Worm (Caenorhabditis elegans) whole organism, young adult: ENCODE data around the gene fis-2.

Experiments used
- B0261.1 ChIP-seq: sonication (generic microtip); optimal IDR thresholded peaks from 2 replicates; lab custom pipeline; 2016; ENCODE audit warnings: mild to moderate bottlenecking, missing genetic modification characterization, moderate library complexity, missing compliant biosample characterization
- F10E7.11 ChIP-seq: sonication (generic microtip); optimal IDR thresholded peaks from 2 replicates; lab custom pipeline; 2017; ENCODE audit warnings: mild to moderate bottlenecking, missing genetic modification characterization, moderate library complexity, missing compliant biosample characterization
- F52B5.7 ChIP-seq: sonication (generic microtip); optimal IDR thresholded peaks from 2 replicates; lab custom pipeline; 2016; ENCODE audit warnings: mild to moderate bottlenecking, missing genetic modification characterization, missing compliant biosample characterization
- F57A8.1 ChIP-seq: fragments of 200-800 bp; sonication (Bioruptor generic); optimal IDR thresholded peaks from 2 replicates; lab custom pipeline; 2018; ENCODE audit warnings: mild to moderate bottlenecking, missing genetic modification characterization, moderate library complexity, missing compliant biosample characterization
- F57C9.4 ChIP-seq: sonication (generic microtip); optimal IDR thresholded peaks from 2 replicates; lab custom pipeline; 2017; ENCODE audit warnings: mild to moderate bottlenecking, missing genetic modification characterization, missing compliant biosample characterization
- K11D2.4 ChIP-seq: fragments of 200-800 bp; sonication (Bioruptor generic); IDR thresholded peaks from 2 replicates; pipeline ENCODE4 v1.3.6; 2022; ENCODE audit warnings: missing genetic modification reagents, missing genetic modification characterization, missing compliant biosample characterization
- T07F8.4 ChIP-seq: sonication (generic microtip); optimal IDR thresholded peaks from 2 replicates; lab custom pipeline; 2016; ENCODE audit warnings: mild to moderate bottlenecking, missing genetic modification characterization, moderate library complexity, missing compliant biosample characterization
- T26A5.8 ChIP-seq: sonication (generic microtip); optimal IDR thresholded peaks from 2 replicates; lab custom pipeline; 2016; ENCODE audit warnings: missing genetic modification characterization, missing compliant biosample characterization
- Y79H2A.3 ChIP-seq: fragments of 200-800 bp; sonication (Bioruptor generic); conservative IDR thresholded peaks from 2 replicates; pipeline ENCODE4 v1.3.6; 2022; ENCODE audit warnings: missing genetic modification reagents, missing genetic modification characterization, missing compliant biosample characterization
- ama-1 ChIP-seq, 3 experiments: fragments of 150-350 bp in 1 of 3; sonication (generic microtip) in 2 of 3; optimal IDR thresholded peaks; 2 replicates each; lab custom pipeline; 2014 to 2018; ENCODE audit warnings: missing biosample characterization in 2 of 3, missing genetic modification characterization in 2 of 3, missing genetic modification reagents in 2 of 3
- atf-7 ChIP-seq: sonication (generic microtip); optimal IDR thresholded peaks from 2 replicates; lab custom pipeline; 2017; ENCODE audit warnings: mild to moderate bottlenecking, missing genetic modification characterization, missing compliant biosample characterization
- attf-3 ChIP-seq: fragments of 200-800 bp; sonication (Bioruptor generic); conservative IDR thresholded peaks from 2 replicates; pipeline ENCODE4 v1.3.6; 2022; ENCODE audit warnings: missing genetic modification reagents, missing genetic modification characterization, missing compliant biosample characterization
- bed-2 ChIP-seq: fragments of 200-800 bp; sonication (Bioruptor generic); IDR thresholded peaks from 2 replicates; pipeline ENCODE4 v1.3.6; 2022; ENCODE audit warnings: missing genetic modification reagents, missing genetic modification characterization, missing compliant biosample characterization
- ceh-100 ChIP-seq: fragments of 200-800 bp; sonication (Bioruptor generic); IDR thresholded peaks from 2 replicates; pipeline ENCODE4 v1.3.6; 2022; ENCODE audit warnings: missing genetic modification reagents, missing genetic modification characterization, missing compliant biosample characterization
- ceh-79 ChIP-seq: sonication (generic microtip); optimal IDR thresholded peaks from 2 replicates; lab custom pipeline; 2017; ENCODE audit warnings: mild to moderate bottlenecking, missing genetic modification characterization, missing compliant biosample characterization
- ceh-91 ChIP-seq: fragments of 200-800 bp; sonication (Bioruptor generic); IDR thresholded peaks from 2 replicates; pipeline ENCODE4 v1.3.6; 2022; ENCODE audit warnings: missing genetic modification reagents, missing genetic modification characterization, missing compliant biosample characterization
- dpff-1 ChIP-seq: sonication (generic microtip); optimal IDR thresholded peaks from 2 replicates; lab custom pipeline; 2017; ENCODE audit warnings: mild to moderate bottlenecking, missing genetic modification characterization, missing compliant biosample characterization
- egl-44 ChIP-seq: fragments of 200-800 bp; sonication (Bioruptor generic); IDR thresholded peaks from 2 replicates; pipeline ENCODE4 v1.3.6; 2022; ENCODE audit warnings: missing genetic modification reagents, missing genetic modification characterization, missing compliant biosample characterization
- ekl-4 ChIP-seq: fragments of 200-800 bp; sonication (Bioruptor generic); IDR thresholded peaks from 2 replicates; pipeline ENCODE4 v1.3.6; 2022; ENCODE audit warnings: missing genetic modification reagents, missing genetic modification characterization, missing compliant biosample characterization
- fkh-3 ChIP-seq: sonication (generic microtip); optimal IDR thresholded peaks from 2 replicates; lab custom pipeline; 2016; ENCODE audit warnings: mild to moderate bottlenecking, missing genetic modification characterization, missing compliant biosample characterization
- hlh-12 ChIP-seq: sonication (generic microtip); optimal IDR thresholded peaks from 2 replicates; lab custom pipeline; 2016; ENCODE audit warnings: missing genetic modification characterization, missing compliant biosample characterization
- hlh-26 ChIP-seq: fragments of 200-800 bp; sonication (Bioruptor generic); conservative IDR thresholded peaks from 2 replicates; pipeline ENCODE4 v1.3.6; 2022; ENCODE audit warnings: missing genetic modification reagents, missing genetic modification characterization, missing compliant biosample characterization
- hsf-1 ChIP-seq: fragments of 200-800 bp; sonication (Bioruptor generic); IDR thresholded peaks from 2 replicates; pipeline ENCODE4 v1.3.6; 2022; ENCODE audit warnings: missing genetic modification reagents, missing genetic modification characterization, missing compliant biosample characterization
- let-526 ChIP-seq: fragments of 200-800 bp; sonication (Bioruptor generic); IDR thresholded peaks from 2 replicates; pipeline ENCODE4 v1.3.6; 2022; ENCODE audit warnings: missing genetic modification reagents, missing genetic modification characterization, missing compliant biosample characterization
- let-607 ChIP-seq, 2 experiments: fragments of 200-800 bp in 1 of 2; sonication (Bioruptor generic) in 1 of 2; sonication (generic microtip) in 1 of 2; optimal IDR thresholded peaks; 2 replicates each; lab custom pipeline; 2016 to 2018; ENCODE audit warnings: mild to moderate bottlenecking in 2 of 2, missing compliant biosample characterization in 2 of 2, missing genetic modification characterization in 2 of 2, moderate library complexity in 2 of 2, missing genotype in 1 of 2
- lin-26 ChIP-seq: fragments of 200-800 bp; sonication (Bioruptor generic); IDR thresholded peaks from 2 replicates; pipeline ENCODE4 v1.3.6; 2022; ENCODE audit warnings: missing genetic modification reagents, missing genetic modification characterization, missing compliant biosample characterization
- lin-35 ChIP-seq, 3 experiments: fragments of 150-350 bp in 2 of 3; sonication (generic microtip) in 1 of 3; optimal IDR thresholded peaks; 2 replicates each; lab custom pipeline; 2014 to 2018; ENCODE audit warnings: missing biosample characterization in 3 of 3, missing genetic modification characterization in 3 of 3, missing genetic modification reagents in 3 of 3
- madf-6 ChIP-seq: fragments of 200-800 bp; sonication (Bioruptor generic); IDR thresholded peaks from 2 replicates; pipeline ENCODE4 v1.3.6; 2022; ENCODE audit warnings: missing genetic modification reagents, missing genetic modification characterization, missing compliant biosample characterization
- nfya-2 ChIP-seq: fragments of 200-800 bp; sonication (Bioruptor generic); IDR thresholded peaks from 2 replicates; pipeline ENCODE4 v1.3.6; 2022; ENCODE audit warnings: missing genetic modification reagents, missing genetic modification characterization, missing compliant biosample characterization
- nhr-27 ChIP-seq: fragments of 200-800 bp; sonication (Bioruptor generic); optimal IDR thresholded peaks from 2 replicates; lab custom pipeline; 2018; ENCODE audit warnings: mild to moderate bottlenecking, missing genetic modification characterization, moderate library complexity, missing compliant biosample characterization
- pha-4 ChIP-seq: fragments of 150-350 bp; sonication (generic microtip); optimal IDR thresholded peaks from 2 replicates; lab custom pipeline; 2014; ENCODE audit warnings: missing biosample characterization, missing genetic modification reagents, missing genetic modification characterization
- rec-8 ChIP-seq, 2 experiments: sonication (generic microtip); optimal IDR thresholded peaks; 2 replicates each; lab custom pipeline; 2016; ENCODE audit warnings: mild to moderate bottlenecking in 2 of 2, missing genetic modification characterization in 2 of 2, missing genetic modification reagents in 2 of 2, missing genotype in 2 of 2, missing biosample characterization in 1 of 2, missing compliant biosample characterization in 1 of 2, moderate library complexity in 1 of 2
- repo-1 ChIP-seq: sonication (generic microtip); optimal IDR thresholded peaks from 2 replicates; lab custom pipeline; 2017; ENCODE audit warnings: mild to moderate bottlenecking, missing genetic modification characterization, missing compliant biosample characterization
- snpc-4 ChIP-seq, 5 experiments: fragments of 150-350 bp in 1 of 5; sonication (generic microtip) in 4 of 5; optimal IDR thresholded peaks; 2 replicates each; lab custom pipeline; 2014 to 2018; ENCODE audit warnings: missing genetic modification characterization in 5 of 5, missing biosample characterization in 3 of 5, antibody characterized with exemption in 2 of 5, mild to moderate bottlenecking in 2 of 5, missing compliant biosample characterization in 2 of 5, missing genotype in 2 of 5, moderate library complexity in 2 of 5, missing genetic modification reagents in 1 of 5
- tbx-9 ChIP-seq: sonication (generic microtip); optimal IDR thresholded peaks from 2 replicates; lab custom pipeline; 2016; ENCODE audit warnings: borderline replicate concordance, missing genetic modification characterization, inconsistent platforms, missing compliant biosample characterization
- unc-130 ChIP-seq: sonication (generic microtip); optimal IDR thresholded peaks from 2 replicates; lab custom pipeline; 2016; ENCODE audit warnings: missing genetic modification reagents, missing genetic modification characterization, missing compliant biosample characterization
- ztf-18 ChIP-seq: sonication (generic microtip); optimal IDR thresholded peaks from 2 replicates; lab custom pipeline; 2016; ENCODE audit warnings: missing genotype, mild to moderate bottlenecking, missing genetic modification characterization, missing compliant biosample characterization
- ztf-28 ChIP-seq: fragments of 200-800 bp; sonication (Bioruptor generic); IDR thresholded peaks from 2 replicates; pipeline ENCODE4 v1.3.6; 2022; ENCODE audit warnings: missing genetic modification reagents, missing genetic modification characterization, missing compliant biosample characterization
- ztf-6 ChIP-seq: fragments of 200-800 bp; sonication (Bioruptor generic); IDR thresholded peaks from 2 replicates; pipeline ENCODE4 v1.3.6; 2022; ENCODE audit warnings: missing genetic modification reagents, missing genetic modification characterization, missing compliant biosample characterization

Gene fis-2

DNA sequence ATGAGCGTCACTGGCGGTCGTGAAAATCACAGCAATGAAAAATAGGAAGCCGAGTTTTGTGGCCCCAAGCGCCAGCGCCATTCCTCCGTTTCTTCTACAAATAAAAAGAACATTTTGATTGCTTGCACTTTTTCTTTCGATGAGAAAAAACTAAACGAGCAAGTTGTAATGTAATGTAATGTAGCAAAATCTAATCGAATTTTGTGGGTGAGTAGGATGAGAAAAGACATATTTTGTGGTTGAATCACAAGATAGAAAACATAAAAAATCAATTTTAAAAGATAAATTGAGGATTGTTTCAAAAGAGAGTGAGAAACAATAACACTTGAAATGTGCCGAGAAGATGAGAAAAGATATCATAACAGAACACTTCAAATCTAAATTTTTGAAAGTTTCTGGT lies 22.6 kb upstream of the fis-2 start, which contains the start of gene R09F10.5:
Gene R09F10.5 (minus strand): TSS at position 101 of the 400 bp plus-strand sequence.
- TF ChIP-seq repo-1 (tag; lab: Kevin White, UChicago) (no peak), bed-2 (GFP tag; lab: Robert Waterston, UW) (no peak), lin-26 (GFP tag; lab: Robert Waterston, UW) (no peak), ekl-4 (GFP tag; lab: Robert Waterston, UW) (no peak), pha-4 (tag; lab: Kevin White, UChicago) (no peak), nhr-27 (no peak), hsf-1 (GFP tag; lab: Robert Waterston, UW) (no peak), dpff-1 (tag; lab: Kevin White, UChicago) (no peak), ceh-100 (no peak), F10E7.11 (no peak), ceh-91 (GFP tag; lab: Robert Waterston, UW) (no peak)

DNA sequence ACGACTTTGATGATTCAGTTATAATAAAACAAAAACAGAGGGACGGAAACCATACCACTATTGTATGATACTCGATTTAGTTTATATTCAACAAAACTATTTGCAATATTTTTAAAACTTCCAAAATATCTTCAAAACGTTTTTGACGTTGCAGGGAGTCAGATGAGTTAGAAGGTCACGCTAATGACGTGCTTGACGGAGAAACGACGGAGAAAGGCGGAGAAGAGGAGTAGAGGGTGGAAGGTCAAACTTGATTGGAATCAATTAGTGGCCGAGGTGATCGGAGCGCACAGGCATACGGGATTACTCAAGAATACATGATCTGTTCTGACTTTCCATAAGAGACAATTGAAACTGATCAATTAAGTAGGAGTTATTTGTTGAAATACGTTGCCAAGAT lies 17.8 kb upstream of the fis-2 start:
- TF ChIP-seq F57A8.1 (GFP tag; lab: Kevin White, UChicago) (no peak), B0261.1 (tag; lab: Kevin White, UChicago) (no peak), T07F8.4 (tag; lab: Kevin White, UChicago) (no peak)

DNA sequence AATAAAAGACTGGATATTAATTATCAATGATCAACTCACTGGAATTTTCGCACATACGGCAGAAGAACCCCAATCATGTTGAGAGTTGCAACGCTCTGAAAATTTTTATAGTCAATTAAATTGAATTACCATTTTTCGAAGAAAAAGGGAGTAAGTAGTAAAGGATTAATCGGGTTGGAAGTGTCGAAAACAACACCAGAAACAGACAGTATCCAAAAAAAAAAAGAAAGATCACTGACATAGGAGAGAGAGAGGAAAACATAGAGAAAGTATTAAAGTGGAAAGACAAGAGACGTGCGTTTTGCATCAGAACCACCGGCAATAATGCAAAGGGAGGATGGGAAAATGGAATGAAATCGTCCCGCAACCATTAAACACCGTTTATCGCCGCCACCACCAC lies 17.3 kb upstream of the fis-2 start, which contains the start of gene inx-5:
Gene inx-5 (minus strand): TSS at position 101 of the 400 bp plus-strand sequence.
- TF ChIP-seq unc-130 (no peak), egl-44 (GFP tag; lab: Robert Waterston, UW) (no peak), rec-8 (tag; optimal IDR thresholded peaks at IDR 0.05; lab: Kevin White, UChicago) (no peak), ztf-6 (GFP tag; lab: Robert Waterston, UW) (no peak), F57C9.4 (no peak), attf-3 (GFP tag; lab: Robert Waterston, UW) (no peak), Y79H2A.3 (GFP tag; lab: Robert Waterston, UW) (no peak)

DNA sequence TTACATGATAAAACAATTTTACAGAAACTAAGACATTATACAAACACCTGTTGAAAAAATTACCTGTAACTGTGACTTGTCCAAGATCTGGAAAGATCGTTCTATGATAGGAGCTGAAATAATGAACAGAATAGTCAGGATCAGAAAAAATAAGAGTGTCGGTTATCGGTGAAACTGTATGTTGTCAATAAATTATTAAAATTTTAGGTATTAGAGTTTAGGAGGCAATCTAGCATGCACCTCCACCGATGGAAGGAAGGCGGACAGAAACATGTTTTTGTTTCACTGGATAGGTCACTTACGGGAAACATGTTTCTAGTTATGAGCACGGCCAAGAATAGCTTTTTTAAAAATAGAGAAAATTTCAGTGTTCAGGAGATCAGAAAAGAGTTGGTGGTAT lies 14.5 kb upstream of the fis-2 start, which contains the start of gene ced-13:
Gene ced-13 (minus strand): TSS at position 101 of the 400 bp plus-strand sequence.
- TF ChIP-seq let-607 (tag; optimal IDR thresholded peaks at IDR 0.05; lab: Kevin White, UChicago) (no peak), hlh-26 (GFP tag; lab: Robert Waterston, UW) (no peak), hlh-12 (tag; lab: Kevin White, UChicago) (no peak), madf-6 (GFP tag; lab: Robert Waterston, UW) (no peak), ceh-79 (tag; lab: Kevin White, UChicago) (no peak), K11D2.4 (no peak), F10E7.11 (no peak), pha-4 (tag; lab: Kevin White, UChicago) (no peak), snpc-4 (GFP tag; optimal IDR thresholded peaks at IDR 0.05; lab: Kevin White, UChicago) (no peak), snpc-4 (tag; optimal IDR thresholded peaks at IDR 0.05; lab: Kevin White, UChicago) (no peak), ceh-91 (GFP tag; lab: Robert Waterston, UW) (no peak), ama-1 (optimal IDR thresholded peaks at IDR 0.05; lab: Kevin White, UChicago) (no peak), ama-1 (GFP tag; optimal IDR thresholded peaks at IDR 0.05; lab: Kevin White, UChicago) (no peak)

DNA sequence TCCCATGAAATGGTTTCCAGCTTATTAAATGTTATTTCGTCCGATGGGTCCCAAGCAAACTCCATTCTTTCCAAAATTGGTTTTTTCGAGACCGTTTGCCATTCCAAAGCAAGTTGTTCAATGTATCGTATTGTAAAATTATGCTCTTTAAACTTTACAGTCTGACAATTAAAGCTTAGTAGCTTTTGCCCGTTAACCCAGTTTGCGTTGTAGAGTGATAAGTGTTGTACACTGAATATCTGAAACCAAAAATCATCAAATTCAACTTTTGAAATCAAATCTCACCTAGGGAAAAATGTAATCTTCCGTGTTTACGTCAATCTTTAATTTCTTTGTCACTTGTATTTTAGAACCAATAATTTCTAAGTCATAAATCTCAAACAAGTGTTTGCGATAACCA lies 12.3 kb upstream of the fis-2 start:
- TF ChIP-seq ztf-18 (tag; lab: Kevin White, UChicago) (no peak), T26A5.8 (tag; lab: Kevin White, UChicago) (no peak), F52B5.7 (tag; lab: Kevin White, UChicago) (no peak), nfya-2 (GFP tag; lab: Robert Waterston, UW) (no peak), tbx-9 (tag; lab: Kevin White, UChicago) (no peak), atf-7 (tag; lab: Kevin White, UChicago) (no peak), fkh-3 (tag; lab: Kevin White, UChicago) (no peak), madf-6 (GFP tag; lab: Robert Waterston, UW) (no peak), ztf-28 (GFP tag; lab: Robert Waterston, UW) (no peak), ceh-100 (no peak), let-526 (GFP tag; lab: Robert Waterston, UW) (no peak), nhr-27 (no peak), lin-35 (GFP tag; optimal IDR thresholded peaks at IDR 0.05; lab: Kevin White, UChicago) (no peak), F10E7.11 (no peak)
- TF ChIP-seq, all 124 proteins: peak for 0
